Fruit fly (Drosophila melanogaster) whole organism, wandering third instar larva: ENCODE data around the gene ArfGAP3.

Experiments
- Abd-B ChIP-seq: fragments of >200 bp; optimal IDR thresholded peaks from 2 replicates; lab custom pipeline; 2017; ENCODE audit warnings: missing biosample characterization, missing genetic modification characterization
- CrebA ChIP-seq: fragments of 200-800 bp; sonication (Bioruptor generic); optimal IDR thresholded peaks from 2 replicates; lab custom pipeline; 2016; ENCODE audit warnings: missing biosample characterization, mild to moderate bottlenecking, missing genetic modification characterization, borderline replicate concordance
- Vsx2 ChIP-seq: fragments of 200-300, 225-300 bp; sonication (Bioruptor generic); optimal IDR thresholded peaks from 2 replicates; lab custom pipeline; 2018; ENCODE audit warnings: missing biosample characterization, missing genetic modification characterization; ENCODE audit not compliant: partially characterized antibody
- brk ChIP-seq: fragments of 200-800 bp; sonication (Bioruptor generic); optimal IDR thresholded peaks from 2 replicates; lab custom pipeline; 2016; ENCODE audit warnings: missing biosample characterization, mild to moderate bottlenecking, missing genetic modification characterization
- dl ChIP-seq, 2 experiments: fragments of 175-275, 200-275 bp in 1 of 2; fragments of 200-275 bp in 1 of 2; sonication (Bioruptor generic); optimal IDR thresholded peaks; lab custom pipeline; 2018; ENCODE audit warnings: mild to moderate bottlenecking in 2 of 2, missing biosample characterization in 2 of 2, missing genetic modification characterization in 2 of 2, moderate library complexity in 2 of 2; ENCODE audit not compliant: partially characterized antibody in 2 of 2, insufficient read depth in 1 of 2
- lola ChIP-seq: fragments of >200 bp; optimal IDR thresholded peaks from 2 replicates; lab custom pipeline; 2017; ENCODE audit warnings: missing biosample characterization, missing genetic modification characterization
- pan ChIP-seq: fragments of >200 bp; optimal IDR thresholded peaks from 2 replicates; lab custom pipeline; 2017

DNA sequence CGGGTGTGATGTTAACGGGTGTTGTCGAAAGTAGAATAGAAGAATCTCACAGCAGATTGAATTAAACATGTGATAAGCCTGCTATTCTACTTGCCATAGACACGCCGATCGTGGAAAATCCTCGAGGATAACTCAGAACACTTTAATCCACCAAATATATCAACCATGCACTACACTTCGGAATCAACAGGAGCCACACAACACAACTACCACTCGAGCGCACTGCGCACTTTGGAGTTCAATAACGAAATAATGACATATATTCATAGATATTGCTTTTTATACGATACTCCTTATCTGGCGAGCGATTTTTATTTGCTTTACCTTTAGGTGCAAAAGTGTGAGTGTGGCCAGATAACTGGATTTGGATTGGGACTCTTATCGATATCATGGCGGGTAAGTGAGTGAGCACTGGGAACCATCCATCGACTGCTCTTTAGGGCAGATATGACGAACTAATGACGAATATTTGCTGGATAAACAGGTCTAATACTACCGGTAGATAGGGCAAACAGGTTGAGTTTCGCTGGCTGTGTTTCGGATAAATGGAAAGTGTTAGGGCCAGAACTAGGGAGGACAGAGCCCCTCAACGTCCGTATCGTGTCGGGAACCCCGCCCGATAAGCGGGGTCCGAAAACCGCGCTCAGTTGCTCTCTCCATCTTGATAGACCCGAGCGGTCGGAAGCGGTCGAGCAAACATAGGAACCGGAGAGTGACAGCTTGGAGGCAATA lies 47.9 kb downstream of the ArfGAP3 start, which contains the start of gene Jhbp6:
- TF ChIP-seq CrebA (GFP tag; lab: Kevin White, UChicago) (no peak), Abd-B (no peak), Vsx2 (GFP tag; lab: Kevin White, UChicago) (no peak), brk (GFP tag; lab: Kevin White, UChicago) (no peak), pan (no peak), dl (GFP tag; optimal IDR thresholded peaks at IDR 0.05; lab: Kevin White, UChicago; ENCODE audit: insufficient read depth in 1 of 2, partially characterized antibody in 2 of 2) (no peak), lola (GFP tag; lab: Kevin White, UChicago) (no peak)
